Worm (Caenorhabditis elegans): ENCODE results near the gene K08E4.2.

Gene K08E4.2

ce11 chrIV:12010859-12011258, 45.6 kb downstream of the K08E4.2 start, which contains the start of the genes ZK617.26 and unc-22 (continued):
- TF ChIP-seq aptf-2 (GFP tag; conservative IDR thresholded peaks at IDR 0.05) (no peak), mes-4 (tag; optimal IDR thresholded peaks at IDR 0.05) (no peak), snpc-1.3 (tag; optimal IDR thresholded peaks at IDR 0.05; ENCODE audit: insufficient read depth) (no peak), ZK185.1 (tag; optimal IDR thresholded peaks at IDR 0.05; ENCODE audit: poor library complexity, severe bottlenecking) (no peak), T07F8.4 (tag; optimal IDR thresholded peaks at IDR 0.05) (no peak), lin-54 (GFP tag; optimal IDR thresholded peaks at IDR 0.05) (no peak), dpl-1 (GFP tag; optimal IDR thresholded peaks at IDR 0.05) (no peak)

- TF ChIP-seq zfh-2 (GFP tag; conservative IDR thresholded peaks at IDR 0.05) (peak; percentile 97), hmg-1.2 (GFP tag; IDR thresholded peaks at IDR 0.05) (0 out of 2 replicates have a peak, but pooled peaks have one; percentile 14), somi-1 (GFP tag; optimal IDR thresholded peaks at IDR 0.05) (peak; percentile 26), hlh-26 (GFP tag; conservative IDR thresholded peaks at IDR 0.05) (no peak), egrh-3 (GFP tag; IDR thresholded peaks at IDR 0.05) (peak; percentile 68; the same call in 1 of the 2 replicates), ztf-22 (GFP tag; optimal IDR thresholded peaks at IDR 0.05) (peak; percentile 6), attf-5 (GFP tag; optimal IDR thresholded peaks at IDR 0.05) (peak; percentile 15), akir-1 (GFP tag; optimal IDR thresholded peaks at IDR 0.05) (no peak)
Measured at ce11 chrIV:12010377-12010776, 46.1 kb downstream of the K08E4.2 start.

- TF ChIP-seq somi-1 (GFP tag; optimal IDR thresholded peaks at IDR 0.05) (peak; percentile 50), nhr-90 (tag; optimal IDR thresholded peaks at IDR 0.05) (no peak)
Measured at ce11 chrIV:12009046-12009674, 47.3 kb downstream of the K08E4.2 start.
